Worm (Caenorhabditis elegans): Measurements from ENCODE around the gene F35H10.2.
A peak's percentile ranks its signal among the peaks of the same experiment; 100 is the strongest.
"Not testable (repeated sequence)": the region's sequence is repeated elsewhere in the genome, so short reads cannot be mapped to it uniquely, and the experiment has no call there.

The F35H10.2 gene

ce11 chrIV:8352036-8352435 lies 23.0 kb downstream of the F35H10.2 start, which contains the start of gene F17E9.16:
Gene F17E9.16, plus strand, starts transcription at chrIV:8352336.
- TF ChIP-seq mbf-1 (tag; optimal IDR thresholded peaks at IDR 0.05); Y55F3AM.14 (GFP tag; optimal IDR thresholded peaks at IDR 0.05); unc-55 (GFP tag; optimal IDR thresholded peaks at IDR 0.05): not testable (repeated sequence)

DNA sequence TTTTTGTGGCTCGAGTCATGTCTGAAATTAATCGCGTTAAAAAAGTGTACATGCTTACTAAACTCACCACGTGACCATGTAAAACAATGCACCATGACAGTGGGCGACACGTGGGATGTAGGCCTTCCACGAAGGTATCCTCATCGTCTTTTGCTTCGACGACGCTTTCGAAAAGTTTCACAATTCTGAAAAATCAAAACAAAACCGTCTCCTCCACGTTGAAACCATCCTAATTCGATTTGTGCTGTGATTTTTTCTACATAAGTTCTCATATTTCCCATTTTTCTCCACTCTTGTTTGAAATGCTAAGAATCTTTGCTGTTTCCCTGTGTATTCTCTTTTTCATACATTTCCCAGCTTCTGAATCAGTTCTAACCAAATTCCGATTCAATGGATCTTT lies 25.6 kb downstream of the F35H10.2 start, which contains the start of gene F17E9.3:
Gene F17E9.3, plus strand, starts transcription at position 301 of the 400 bp plus-strand sequence.
- TF ChIP-seq mbf-1 (tag; optimal IDR thresholded peaks at IDR 0.05) (no peak), nhr-12 (tag; optimal IDR thresholded peaks at IDR 0.05) (no peak), ztf-1 (GFP tag; conservative IDR thresholded peaks at IDR 0.05) (no peak), nhr-25 (tag; optimal IDR thresholded peaks at IDR 0.05) (no peak), sma-3 (GFP tag; optimal IDR thresholded peaks at IDR 0.05) (no peak), sma-9 (GFP tag; optimal IDR thresholded peaks at IDR 0.05) (no peak), sma-9 (tag; optimal IDR thresholded peaks at IDR 0.05) (no peak), nhr-23 (tag; optimal IDR thresholded peaks at IDR 0.05) (no peak), ztf-4 (tag; optimal IDR thresholded peaks at IDR 0.05) (no peak), blmp-1 (tag; optimal IDR thresholded peaks at IDR 0.05; ENCODE audit: insufficient read depth) (no peak), nhr-21 (tag; optimal IDR thresholded peaks at IDR 0.05) (no peak), F13H6.1 (tag; optimal IDR thresholded peaks at IDR 0.05) (no peak), R02D3.7 (tag; optimal IDR thresholded peaks at IDR 0.05) (no peak), peb-1 (tag; optimal IDR thresholded peaks at IDR 0.05) (no peak)

- TF ChIP-seq nhr-77 (tag; optimal IDR thresholded peaks at IDR 0.05) (no peak), blmp-1 (tag; optimal IDR thresholded peaks at IDR 0.05; ENCODE audit: insufficient read depth) (no peak), unc-55 (GFP tag; optimal IDR thresholded peaks at IDR 0.05) (no peak), unc-62 (GFP tag; optimal IDR thresholded peaks at IDR 0.05) (no peak), C34F6.9 (tag; optimal IDR thresholded peaks at IDR 0.05) (no peak), nhr-10 (tag; optimal IDR thresholded peaks at IDR 0.05) (no peak), mab-5 (tag; optimal IDR thresholded peaks at IDR 0.05) (no peak), nhr-11 (tag; optimal IDR thresholded peaks at IDR 0.05) (no peak), sma-3 (GFP tag; optimal IDR thresholded peaks at IDR 0.05) (no peak), sem-4 (tag; optimal IDR thresholded peaks at IDR 0.05) (no peak), nhr-21 (tag; optimal IDR thresholded peaks at IDR 0.05) (no peak), F13H6.1 (tag; optimal IDR thresholded peaks at IDR 0.05) (no peak), ceh-16 (tag; optimal IDR thresholded peaks at IDR 0.05) (no peak)
Observed at ce11 chrIV:8355592-8355991, 26.6 kb downstream of the F35H10.2 start, which contains the start of the genes F17E9.2 and col-116. Gene F17E9.2, plus strand, starts transcription at chrIV:8355892. Gene col-116, plus strand, starts transcription at chrIV:8355906.

DNA sequence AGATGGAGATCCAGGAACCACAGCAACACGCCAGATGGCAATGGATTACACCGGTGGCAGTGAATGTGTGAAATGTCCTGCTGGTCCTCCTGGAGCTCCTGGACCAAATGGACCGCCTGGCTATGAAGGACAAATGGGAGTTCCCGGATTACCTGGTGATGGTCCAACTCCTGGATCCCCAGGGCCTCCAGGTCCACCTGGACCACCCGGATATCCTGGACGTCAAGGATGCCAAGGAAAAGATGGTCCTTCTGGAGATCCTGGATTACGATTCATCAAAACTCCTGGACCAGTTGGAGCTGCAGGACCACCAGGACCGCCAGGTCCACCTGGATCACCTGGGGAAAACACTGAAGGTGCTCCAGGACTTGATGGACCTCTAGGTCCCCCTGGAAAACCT lies 28.3 kb downstream of the F35H10.2 start:
- TF ChIP-seq mab-5 (tag; optimal IDR thresholded peaks at IDR 0.05) (no peak), ZK546.5 (tag; optimal IDR thresholded peaks at IDR 0.05) (no peak), ama-1 (optimal IDR thresholded peaks at IDR 0.05) (no peak), sma-9 (GFP tag; optimal IDR thresholded peaks at IDR 0.05) (no peak), sma-9 (tag; optimal IDR thresholded peaks at IDR 0.05) (no peak), elt-3 (tag; optimal IDR thresholded peaks at IDR 0.05) (no peak), nhr-21 (tag; optimal IDR thresholded peaks at IDR 0.05) (no peak)

DNA sequence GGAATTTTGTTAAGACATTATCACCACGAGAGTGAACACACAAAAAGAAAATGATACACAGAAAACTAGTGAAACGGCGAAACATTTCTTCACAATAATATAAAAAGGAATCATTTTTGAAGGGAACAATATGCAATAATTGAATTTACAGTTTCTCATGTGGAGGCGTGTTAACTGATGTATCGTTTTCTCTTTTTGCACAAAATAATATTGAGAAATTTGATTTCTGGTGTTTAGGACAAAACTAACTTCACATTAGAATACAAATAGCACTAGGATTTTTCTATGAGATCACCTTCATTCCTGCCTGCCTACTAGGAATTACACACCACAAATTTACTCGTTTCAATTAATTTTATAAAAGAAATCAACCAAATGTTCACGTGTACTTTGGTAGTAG lies 29.5 kb downstream of the F35H10.2 start, which contains the start of gene D2096.13:
Gene D2096.13, minus strand, starts transcription at position 101 of the 400 bp plus-strand sequence.
- TF ChIP-seq nhr-11 (tag; optimal IDR thresholded peaks at IDR 0.05) = no peak
- TF ChIP-seq unc-39 (tag; optimal IDR thresholded peaks at IDR 0.05) = no peak

DNA sequence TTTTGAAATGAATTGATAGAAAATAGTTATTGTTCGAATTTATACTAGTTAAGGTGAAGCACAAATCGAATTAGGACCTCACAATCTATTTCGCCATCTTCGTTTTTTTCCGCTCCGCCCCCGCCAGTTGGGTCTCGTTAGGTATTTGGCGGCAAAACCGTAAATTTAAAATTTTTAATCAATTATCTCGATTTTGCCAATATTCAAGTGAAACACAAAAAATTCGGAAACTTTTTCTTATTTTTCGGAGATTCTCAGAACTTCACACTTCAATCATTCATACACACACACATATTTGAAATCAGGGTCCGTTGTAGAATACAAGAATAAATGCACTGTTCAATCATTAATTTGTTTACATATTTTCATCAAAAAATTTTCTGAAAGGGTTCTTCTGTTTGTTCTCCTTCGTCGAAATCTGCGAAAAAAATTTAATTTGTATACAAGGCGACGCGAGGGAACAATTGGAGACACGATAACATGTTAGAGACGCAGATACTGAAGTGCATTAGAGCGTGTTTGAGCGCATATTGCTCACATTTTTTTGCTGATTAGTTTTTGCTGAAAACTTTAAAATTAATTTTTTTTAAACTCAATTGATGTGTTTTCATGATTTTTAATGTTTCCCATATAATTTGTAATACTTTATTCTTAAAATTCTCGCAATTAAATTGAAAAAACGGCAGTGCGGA lies 30.8 kb downstream of the F35H10.2 start, which contains the start of gene D2096.5:
Gene D2096.5, minus strand, starts transcription at position 51 of the 692 bp plus-strand sequence.
- peak; percentile 36 for TF ChIP-seq unc-55 (GFP tag; optimal IDR thresholded peaks at IDR 0.05)
- peak; percentile 63 for TF ChIP-seq C34F6.9 (tag; optimal IDR thresholded peaks at IDR 0.05)
- TF ChIP-seq skn-1 (tag; optimal IDR thresholded peaks at IDR 0.05) = no peak

DNA sequence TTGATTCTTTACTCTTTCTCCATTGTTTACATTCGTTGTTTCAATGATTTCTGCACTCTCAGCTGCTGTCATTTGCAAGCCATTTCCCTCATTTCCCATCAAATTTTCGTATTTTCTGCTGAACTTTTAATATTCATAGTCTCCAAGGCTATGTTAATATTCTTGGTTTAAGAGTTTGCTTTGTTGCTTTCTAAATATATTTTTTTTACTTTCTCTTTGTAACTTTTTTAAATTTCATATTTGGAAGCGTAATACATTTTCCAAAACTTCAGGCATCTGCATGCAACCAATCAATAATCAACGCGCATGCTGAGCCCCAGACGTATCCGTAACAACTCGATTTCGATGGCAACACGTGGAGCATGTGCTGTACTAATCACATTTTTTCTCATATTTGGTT lies 31.8 kb downstream of the F35H10.2 start, which contains the start of gene sqv-1:
Gene sqv-1, plus strand, starts transcription at position 301 of the 400 bp plus-strand sequence.
- no peak for TF ChIP-seq gmeb-1 (tag; optimal IDR thresholded peaks at IDR 0.05)
- no peak for TF ChIP-seq unc-39 (tag; optimal IDR thresholded peaks at IDR 0.05)
- TF ChIP-seq nhr-12 (tag; optimal IDR thresholded peaks at IDR 0.05) = no peak
- TF ChIP-seq fos-1 (tag; optimal IDR thresholded peaks at IDR 0.05) = no peak
- no peak for TF ChIP-seq nhr-11 (tag; optimal IDR thresholded peaks at IDR 0.05)
- TF ChIP-seq unc-55 (GFP tag; optimal IDR thresholded peaks at IDR 0.05) = no peak
